Fruit fly (Drosophila melanogaster): ENCODE data around the gene CG14985.

CG14985 gene

DNA sequence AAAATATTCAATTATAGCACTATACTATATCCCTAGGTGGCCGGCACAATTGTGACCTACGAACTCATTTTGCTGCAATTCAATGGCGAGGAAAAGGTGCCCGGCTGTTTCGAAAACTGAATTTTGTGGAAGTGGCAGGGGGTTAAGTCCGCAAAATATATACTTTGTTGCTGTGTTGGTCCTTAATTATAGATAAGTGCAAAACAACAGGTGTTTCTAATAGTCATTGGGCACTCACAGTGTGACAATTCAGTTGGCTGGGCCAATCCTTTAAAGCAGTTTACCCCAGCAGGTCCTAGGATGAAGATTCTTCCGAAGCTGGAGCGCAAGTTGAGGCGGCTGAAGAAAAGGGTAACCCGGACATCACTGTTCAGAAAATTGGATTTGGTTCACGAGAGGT is 32.2 kb downstream of the CG14985 start, which contains the start of gene Gr64f:
TSS of gene Gr64f (plus strand) at position 301 of the 400 bp plus-strand sequence.
- no peak for TF ChIP-seq Hr4 (GFP tag; optimal IDR thresholded peaks at IDR 0.05)
- TF ChIP-seq Eip93F (GFP tag; optimal IDR thresholded peaks at IDR 0.05) = no peak
- no peak for TF ChIP-seq CG6276 (GFP tag; optimal IDR thresholded peaks at IDR 0.05)
- TF ChIP-seq Met (GFP tag; optimal IDR thresholded peaks at IDR 0.05) = no peak
- TF ChIP-seq CG6808 (GFP tag; optimal IDR thresholded peaks at IDR 0.05) = no peak
- no peak for TF ChIP-seq Sox15 (GFP tag; optimal IDR thresholded peaks at IDR 0.05)
- no peak for TF ChIP-seq eg (GFP tag; IDR thresholded peaks at IDR 0.05)
- TF ChIP-seq Eip78C (GFP tag) = no peak
- no peak for TF ChIP-seq Ets21C (GFP tag; optimal IDR thresholded peaks at IDR 0.05)
- no peak for TF ChIP-seq CG8319 (GFP tag; optimal IDR thresholded peaks at IDR 0.05)
- TF ChIP-seq Gug (GFP tag; IDR thresholded peaks at IDR 0.05) = no peak
- TF ChIP-seq Hr38 (GFP tag; optimal IDR thresholded peaks at IDR 0.05) = no peak

DNA sequence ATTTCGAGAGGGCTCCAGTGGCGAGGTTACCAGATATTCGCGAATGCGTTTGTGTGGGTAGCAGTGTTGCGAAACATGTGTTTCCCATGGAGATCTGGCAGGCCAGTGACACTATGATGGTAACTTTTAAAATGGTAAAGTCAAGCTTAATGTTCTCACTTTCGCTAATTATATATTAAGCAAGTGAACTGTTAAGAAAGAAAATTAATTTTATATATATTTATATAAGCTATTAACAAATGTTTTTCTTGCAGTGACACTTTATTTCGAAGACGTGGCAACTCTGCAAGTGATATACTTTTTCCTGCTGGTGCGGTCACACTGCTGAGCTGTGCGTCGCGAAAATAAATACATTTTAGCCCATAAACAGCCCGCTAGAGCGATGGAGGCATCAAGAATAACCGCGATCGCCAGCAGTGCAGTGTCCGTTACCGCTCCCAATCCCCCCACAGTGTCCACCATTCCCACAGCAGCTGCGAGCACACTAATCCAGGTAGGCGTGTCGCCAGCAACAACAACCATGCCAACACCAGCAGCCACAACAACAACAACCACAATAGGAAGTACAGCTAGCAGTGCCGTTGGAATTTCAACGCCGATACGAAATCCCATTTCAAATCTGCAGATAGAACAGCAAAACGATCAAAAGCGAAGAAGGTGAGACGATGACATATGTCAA is 37.1 kb downstream of the CG14985 start, which contains the start of the genes CG11593 and Rcd5:
TSS of gene CG11593 (minus strand) at position 236 of the 679 bp plus-strand sequence.
TSS of gene Rcd5 (plus strand) at position 283 of the 679 bp plus-strand sequence.
- TF ChIP-seq Sox14 (GFP tag; optimal IDR thresholded peaks at IDR 0.05) (peak; percentile 50), Gug (GFP tag; IDR thresholded peaks at IDR 0.05) (peak; percentile 72), achi (GFP tag; optimal IDR thresholded peaks at IDR 0.05) (peak; percentile 70), Eip75B (GFP tag; optimal IDR thresholded peaks at IDR 0.05) (no peak), CG6163 (GFP tag; IDR thresholded peaks at IDR 0.05) (peak; percentile 83), CG6276 (GFP tag; optimal IDR thresholded peaks at IDR 0.05) (no peak), Ets96B (tag; optimal IDR thresholded peaks at IDR 0.05) (no peak), CG32006 (GFP tag; optimal IDR thresholded peaks at IDR 0.05) (peak; percentile 66), CG3919 (GFP tag; optimal IDR thresholded peaks at IDR 0.05) (no peak), cyc (GFP tag; optimal IDR thresholded peaks at IDR 0.05) (peak; percentile 53), acj6 (GFP tag; optimal IDR thresholded peaks at IDR 0.05) (peak; percentile 69), Lpt (GFP tag; optimal IDR thresholded peaks at IDR 0.05) (peak; percentile 48), CG4318 (GFP tag; optimal IDR thresholded peaks at IDR 0.05) (peak; percentile 41), Eip93F (GFP tag; optimal IDR thresholded peaks at IDR 0.05) (no peak), svp (GFP tag) (no peak), topi (GFP tag; optimal IDR thresholded peaks at IDR 0.05) (no peak), dac (GFP tag; optimal IDR thresholded peaks at IDR 0.05) (no peak), CG11902 (GFP tag; optimal IDR thresholded peaks at IDR 0.05) (peak; percentile 71), salr (GFP tag; optimal IDR thresholded peaks at IDR 0.05) (no peak), CG10631 (GFP tag; optimal IDR thresholded peaks at IDR 0.05) (peak; percentile 80), esn (GFP tag; optimal IDR thresholded peaks at IDR 0.05) (no peak), fkh (GFP tag; optimal IDR thresholded peaks at IDR 0.05) (no peak), Smox (GFP tag; optimal IDR thresholded peaks at IDR 0.05) (no peak), ss (GFP tag; optimal IDR thresholded peaks at IDR 0.05) (no peak), Hr39 (GFP tag; optimal IDR thresholded peaks at IDR 0.05) (no peak), CG11762 (GFP tag; optimal IDR thresholded peaks at IDR 0.05; ENCODE audit: insufficient read depth) (peak; percentile 4), fd59A (GFP tag; optimal IDR thresholded peaks at IDR 0.05) (peak; percentile 11), Sox102F (GFP tag; optimal IDR thresholded peaks at IDR 0.05) (no peak), Sox15 (GFP tag; optimal IDR thresholded peaks at IDR 0.05) (peak; percentile 21), Ets21C (GFP tag; optimal IDR thresholded peaks at IDR 0.05) (no peak), CG8319 (GFP tag; optimal IDR thresholded peaks at IDR 0.05) (peak; percentile 77), pdm3 (GFP tag; optimal IDR thresholded peaks at IDR 0.05) (no peak), CG31627 (GFP tag; optimal IDR thresholded peaks at IDR 0.05) (peak; percentile 55), vri (GFP tag; optimal IDR thresholded peaks at IDR 0.05) (no peak), CG8632 (GFP tag; optimal IDR thresholded peaks at IDR 0.05) (peak; percentile 24), CG11294 (GFP tag; IDR thresholded peaks at IDR 0.05) (peak; percentile 46; the same call in 1 of the 2 replicates), Blimp-1 (GFP tag; optimal IDR thresholded peaks at IDR 0.05) (no peak), eg (GFP tag; IDR thresholded peaks at IDR 0.05) (peak; percentile 79), Eip78C (GFP tag) (no peak), CG15336 (GFP tag; IDR thresholded peaks at IDR 0.05) (peak; percentile 51), spab (GFP tag; optimal IDR thresholded peaks at IDR 0.05) (no peak), CG8119 (GFP tag; IDR thresholded peaks at IDR 0.05) (peak; percentile 50; the same call in 2 of the 3 replicates), fd85E (GFP tag; optimal IDR thresholded peaks at IDR 0.05) (no peak), Hr38 (GFP tag; optimal IDR thresholded peaks at IDR 0.05) (no peak)
